Worm (Caenorhabditis elegans) whole organism, early embryonic: ENCODE data around the gene Y22D7AR.6.

Experiments
- B0310.2 ChIP-seq: sonication (generic microtip); optimal IDR thresholded peaks from 2 replicates; lab custom pipeline; 2016; ENCODE audit warnings: mild to moderate bottlenecking, missing genetic modification characterization, missing compliant biosample characterization
- F13C5.2 ChIP-seq: sonication (generic microtip); optimal IDR thresholded peaks from 2 replicates; lab custom pipeline; 2017; ENCODE audit warnings: mild to moderate bottlenecking, missing genetic modification characterization, inconsistent platforms, missing compliant biosample characterization
- aly-1 ChIP-seq: sonication (generic microtip); optimal IDR thresholded peaks from 2 replicates; lab custom pipeline; 2016; ENCODE audit warnings: missing genetic modification characterization, missing compliant biosample characterization
- ama-1 ChIP-seq: fragments of 150-350 bp; optimal IDR thresholded peaks from 2 replicates; lab custom pipeline; 2014
- ceh-13 ChIP-seq: fragments of 200-800 bp; sonication (Bioruptor generic); optimal IDR thresholded peaks from 2 replicates; lab custom pipeline; 2018; ENCODE audit warnings: mild to moderate bottlenecking, missing genetic modification characterization, missing compliant biosample characterization
- ceh-36 ChIP-seq: sonication (generic microtip); optimal IDR thresholded peaks from 2 replicates; lab custom pipeline; 2016; ENCODE audit warnings: missing genetic modification characterization, inconsistent platforms, missing compliant biosample characterization
- ets-7 ChIP-seq: sonication (generic microtip); optimal IDR thresholded peaks from 2 replicates; lab custom pipeline; 2016; ENCODE audit warnings: missing genotype, missing genetic modification characterization, missing compliant biosample characterization
- flt-1 ChIP-seq: fragments of 200-800 bp; sonication (Bioruptor generic); IDR thresholded peaks from 2 replicates; pipeline ENCODE4 v1.3.6; 2022; ENCODE audit warnings: missing genetic modification characterization, missing compliant biosample characterization
- hmbx-1 ChIP-seq: sonication (generic microtip); optimal IDR thresholded peaks from 2 replicates; lab custom pipeline; 2016; ENCODE audit warnings: mild to moderate bottlenecking, missing genetic modification characterization, missing compliant biosample characterization
- hmg-4 ChIP-seq: fragments of 200-800 bp; sonication (Bioruptor generic); optimal IDR thresholded peaks from 2 replicates; lab custom pipeline; 2018; ENCODE audit warnings: mild to moderate bottlenecking, missing genetic modification characterization, missing compliant biosample characterization
- hnd-1 ChIP-seq: sonication (generic microtip); optimal IDR thresholded peaks from 2 replicates; lab custom pipeline; 2016; ENCODE audit warnings: missing genetic modification characterization, missing compliant biosample characterization
- pes-1 ChIP-seq: fragments of 200-800 bp; sonication (Bioruptor generic); IDR thresholded peaks from 2 replicates; pipeline ENCODE4 v1.3.6; 2022; ENCODE audit warnings: missing genetic modification reagents, missing genetic modification characterization, missing compliant biosample characterization
- scrt-1 ChIP-seq: fragments of 200-800 bp; sonication (Bioruptor generic); IDR thresholded peaks from 2 replicates; pipeline ENCODE4 v1.3.6; 2022; ENCODE audit warnings: missing genetic modification characterization, missing compliant biosample characterization
- sea-1 ChIP-seq: fragments of 200-800 bp; sonication (Bioruptor generic); conservative IDR thresholded peaks from 2 replicates; pipeline ENCODE4 v1.3.6; 2022; ENCODE audit warnings: missing genetic modification characterization, missing compliant biosample characterization
- tbx-11 ChIP-seq: fragments of 200-800 bp; sonication (Bioruptor generic); IDR thresholded peaks from 2 replicates; pipeline ENCODE4 v1.3.6; 2022; ENCODE audit warnings: missing genetic modification characterization, missing compliant biosample characterization
- tbx-37 ChIP-seq: fragments of 200-800 bp; sonication (Bioruptor generic); conservative IDR thresholded peaks from 2 replicates; pipeline ENCODE4 v1.3.6; 2022; ENCODE audit warnings: missing genetic modification reagents, missing genetic modification characterization, missing compliant biosample characterization
- tra-4 ChIP-seq: sonication (generic microtip); optimal IDR thresholded peaks from 2 replicates; lab custom pipeline; 2017; ENCODE audit warnings: missing genetic modification characterization, missing compliant biosample characterization

The Y22D7AR.6 gene

DNA sequence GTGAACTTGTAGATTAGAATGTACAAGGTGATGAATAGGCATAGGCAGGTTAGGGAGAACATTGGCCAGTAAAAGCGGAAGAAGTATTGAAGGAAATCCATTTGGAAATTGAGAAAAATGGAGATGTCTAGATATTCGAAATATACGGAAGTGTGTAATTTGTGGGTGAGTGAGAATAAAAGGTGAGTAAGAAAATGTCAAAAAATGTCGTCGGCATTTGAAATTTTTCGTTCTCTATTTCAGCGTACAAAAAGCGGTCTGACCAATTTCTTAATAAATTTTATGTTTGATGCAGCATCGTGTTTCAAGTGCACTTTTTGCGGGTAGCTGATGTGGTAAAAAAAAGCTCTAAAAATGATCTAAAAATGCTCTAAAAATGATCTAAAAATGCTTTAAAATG lies 18.5 kb upstream of the Y22D7AR.6 start, which contains the start of gene srd-64:
Gene srd-64, minus strand, starts transcription at position 101 of the 400 bp plus-strand sequence.
- no peak for TF ChIP-seq ama-1
- TF ChIP-seq aly-1 (tag; lab: Kevin White, UChicago): no peak
- TF ChIP-seq B0310.2: no peak
- TF ChIP-seq ceh-36: no peak
- TF ChIP-seq tra-4 (tag; lab: Kevin White, UChicago): no peak
- no peak for TF ChIP-seq flt-1
- no peak for TF ChIP-seq pes-1 (GFP tag; lab: Robert Waterston, UW)
- no peak for TF ChIP-seq ets-7
- no peak for TF ChIP-seq sea-1 (GFP tag; lab: Robert Waterston, UW)
- no peak for TF ChIP-seq hnd-1 (tag; lab: Kevin White, UChicago)
- no peak for TF ChIP-seq hmbx-1 (tag; lab: Kevin White, UChicago)
- TF ChIP-seq hmg-4 (GFP tag; lab: Kevin White, UChicago): no peak
- no peak for TF ChIP-seq tbx-11 (GFP tag; lab: Robert Waterston, UW)
- no peak for TF ChIP-seq tbx-37 (GFP tag; lab: Robert Waterston, UW)
- TF ChIP-seq scrt-1 (GFP tag; lab: Robert Waterston, UW): no peak
- no peak for TF ChIP-seq F13C5.2 (tag; lab: Kevin White, UChicago)
- no peak for TF ChIP-seq ceh-13

DNA sequence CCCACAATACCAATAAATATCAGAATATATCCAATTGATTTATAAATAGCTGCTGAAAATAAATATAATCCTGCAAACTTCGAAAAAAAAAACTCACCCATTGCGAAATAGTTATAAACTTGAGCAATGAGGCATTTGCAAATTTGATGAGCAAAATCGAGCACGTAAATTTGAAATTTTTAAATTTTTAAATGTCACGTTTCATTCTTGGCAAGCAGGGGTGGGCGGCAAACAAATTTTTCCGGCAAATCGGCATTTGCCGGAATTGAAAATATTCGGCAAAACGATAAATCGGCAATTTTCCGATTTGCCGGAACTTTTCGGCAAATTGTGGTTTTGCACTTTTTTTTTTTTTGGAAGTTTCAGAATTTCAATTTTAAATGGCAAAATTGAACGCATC lies 13.4 kb upstream of the Y22D7AR.6 start, which contains the start of gene Y22D7AR.14:
Gene Y22D7AR.14, minus strand, starts transcription at position 101 of the 400 bp plus-strand sequence.
- no peak for TF ChIP-seq flt-1
- no peak for TF ChIP-seq scrt-1 (GFP tag; lab: Robert Waterston, UW)
- no peak for TF ChIP-seq B0310.2
- TF ChIP-seq sea-1 (GFP tag; lab: Robert Waterston, UW): no peak
- no peak for TF ChIP-seq tbx-11 (GFP tag; lab: Robert Waterston, UW)
- TF ChIP-seq ets-7: no peak
- TF ChIP-seq F13C5.2 (tag; lab: Kevin White, UChicago): no peak
- TF ChIP-seq aly-1 (tag; lab: Kevin White, UChicago): no peak
- no peak for TF ChIP-seq tra-4 (tag; lab: Kevin White, UChicago)

DNA sequence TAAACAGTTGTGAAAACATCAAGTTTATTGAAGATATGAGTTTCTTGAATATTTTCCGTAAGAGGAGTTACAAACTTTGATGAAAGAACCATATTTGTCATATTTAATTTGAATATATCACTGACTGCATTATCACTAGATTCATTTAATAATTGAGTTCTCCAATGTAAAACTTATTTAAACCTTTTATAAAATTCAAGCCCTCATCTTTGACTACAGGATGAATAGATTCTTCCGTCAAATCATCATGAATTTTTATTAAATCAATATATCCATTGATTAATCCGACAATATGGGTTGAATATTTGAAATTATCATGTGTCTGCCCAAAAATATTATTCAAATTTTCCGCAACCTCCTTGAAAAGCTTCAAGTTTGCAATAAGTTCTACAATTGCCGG lies 11.5 kb upstream of the Y22D7AR.6 start, which contains the start of gene Y22D7AR.7:
Gene Y22D7AR.7, minus strand, starts transcription at position 101 of the 400 bp plus-strand sequence.
- TF ChIP-seq F13C5.2 (tag; lab: Kevin White, UChicago) (no peak), hnd-1 (tag; lab: Kevin White, UChicago) (no peak), hmg-4 (GFP tag; lab: Kevin White, UChicago) (no peak), B0310.2 (no peak), sea-1 (GFP tag; lab: Robert Waterston, UW) (no peak), ets-7 (no peak), hmbx-1 (tag; lab: Kevin White, UChicago) (no peak), scrt-1 (GFP tag; lab: Robert Waterston, UW) (no peak), aly-1 (tag; lab: Kevin White, UChicago) (no peak), ceh-36 (no peak), tra-4 (tag; lab: Kevin White, UChicago) (no peak), tbx-11 (GFP tag; lab: Robert Waterston, UW) (no peak), ceh-13 (no peak), ama-1 (no peak), flt-1 (no peak), pes-1 (GFP tag; lab: Robert Waterston, UW) (no peak)

DNA sequence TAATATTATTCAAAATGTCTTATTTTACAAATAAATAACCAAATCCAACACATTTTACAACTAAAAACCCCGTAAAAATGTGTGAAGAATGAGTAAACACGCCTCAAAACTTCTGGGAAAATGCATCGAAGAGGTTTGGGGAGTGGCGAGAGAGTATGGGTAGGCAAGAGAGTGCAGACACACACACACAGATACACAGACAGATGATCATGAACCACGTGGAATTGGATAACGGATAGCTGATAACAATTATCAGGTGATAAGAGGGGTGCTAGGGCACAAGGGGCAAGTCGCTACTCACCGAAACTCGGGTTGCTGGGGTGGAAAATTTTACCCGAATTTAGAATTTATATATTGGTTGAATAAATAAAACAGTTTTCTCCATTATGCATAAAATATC lies 5.7 kb upstream of the Y22D7AR.6 start:
- TF ChIP-seq ama-1 (no peak), hmg-4 (GFP tag; lab: Kevin White, UChicago) (no peak), F13C5.2 (tag; lab: Kevin White, UChicago) (no peak), flt-1 (no peak), ceh-13 (no peak), sea-1 (GFP tag; lab: Robert Waterston, UW) (no peak), tra-4 (tag; lab: Kevin White, UChicago) (no peak)

DNA sequence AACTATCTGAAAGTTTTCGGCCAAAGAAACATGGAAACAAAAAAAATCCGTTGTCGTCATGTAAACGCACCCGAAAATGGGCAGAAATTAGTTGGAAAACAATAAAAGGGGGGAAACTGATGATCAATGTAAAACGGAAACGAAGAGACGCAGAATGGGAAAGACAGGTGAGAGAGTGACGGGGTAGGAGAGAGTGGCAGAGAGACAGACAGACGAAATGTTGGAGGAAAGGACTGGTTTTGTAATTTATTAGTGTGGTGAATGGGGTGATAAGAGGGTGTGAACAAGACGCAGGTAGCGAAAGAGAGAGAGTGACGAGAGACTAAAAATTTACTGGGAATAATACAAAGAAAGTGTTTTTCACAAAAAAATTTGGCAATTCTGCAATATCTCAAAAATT lies 4.5 kb upstream of the Y22D7AR.6 start:
- TF ChIP-seq ets-7 (no peak), hnd-1 (tag; lab: Kevin White, UChicago) (no peak), F13C5.2 (tag; lab: Kevin White, UChicago) (no peak), ama-1 (no peak), tbx-11 (GFP tag; lab: Robert Waterston, UW) (no peak), tbx-37 (GFP tag; lab: Robert Waterston, UW) (peak; percentile 43; the same call in 1 of the 2 replicates), aly-1 (tag; lab: Kevin White, UChicago) (no peak)

DNA sequence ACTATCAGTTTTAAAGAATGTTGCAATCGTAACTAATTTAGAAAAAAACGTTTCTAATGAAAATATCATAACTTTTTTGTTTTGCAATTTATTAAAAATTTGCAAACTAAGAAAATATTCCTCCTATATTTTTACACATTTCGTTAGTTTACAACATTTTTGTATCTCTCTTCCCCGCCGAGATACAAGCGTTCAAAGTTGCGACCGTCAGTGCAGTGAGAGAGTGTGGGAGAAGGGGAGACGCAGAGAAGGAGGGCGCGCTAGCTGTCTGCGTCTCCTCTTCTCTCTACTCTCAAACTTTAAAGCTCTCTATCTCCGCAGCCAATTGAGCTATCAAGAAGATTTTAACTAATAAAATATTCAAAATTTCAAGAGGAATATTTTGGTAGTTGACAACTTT lies 3.9 kb upstream of the Y22D7AR.6 start:
- TF ChIP-seq ets-7 (no peak), F13C5.2 (tag; lab: Kevin White, UChicago) (no peak), aly-1 (tag; lab: Kevin White, UChicago) (no peak), pes-1 (GFP tag; lab: Robert Waterston, UW) (no peak), ceh-36 (no peak), tbx-37 (GFP tag; lab: Robert Waterston, UW) (no peak), ama-1 (no peak), hmbx-1 (tag; lab: Kevin White, UChicago) (no peak), hnd-1 (tag; lab: Kevin White, UChicago) (no peak), sea-1 (GFP tag; lab: Robert Waterston, UW) (no peak), flt-1 (no peak), hmg-4 (GFP tag; lab: Kevin White, UChicago) (no peak), scrt-1 (GFP tag; lab: Robert Waterston, UW) (no peak), ceh-13 (no peak), B0310.2 (no peak), tra-4 (tag; lab: Kevin White, UChicago) (no peak), tbx-11 (GFP tag; lab: Robert Waterston, UW) (no peak)

DNA sequence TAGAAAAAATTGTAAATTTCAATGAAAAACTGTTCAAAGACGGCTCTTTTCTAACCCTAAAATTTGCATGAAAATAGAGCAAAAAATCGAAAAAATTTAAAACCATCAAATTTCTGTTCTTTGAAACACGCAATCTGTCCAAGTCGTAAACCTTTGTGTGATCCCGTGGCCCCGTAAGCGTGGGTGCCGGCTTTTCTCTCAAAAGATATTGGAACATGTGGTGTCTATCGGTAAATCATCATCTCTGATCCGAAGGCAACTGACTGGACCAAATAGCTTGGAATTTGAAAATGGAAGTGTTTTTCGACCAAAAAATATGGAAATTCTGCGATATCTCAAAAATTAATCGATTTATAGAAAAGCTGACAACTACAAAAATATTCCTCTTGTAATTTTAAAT lies 2.1 kb upstream of the Y22D7AR.6 start:
- TF ChIP-seq ceh-36 (no peak), tbx-11 (GFP tag; lab: Robert Waterston, UW) (no peak), hmg-4 (GFP tag; lab: Kevin White, UChicago) (no peak), sea-1 (GFP tag; lab: Robert Waterston, UW) (no peak)

DNA sequence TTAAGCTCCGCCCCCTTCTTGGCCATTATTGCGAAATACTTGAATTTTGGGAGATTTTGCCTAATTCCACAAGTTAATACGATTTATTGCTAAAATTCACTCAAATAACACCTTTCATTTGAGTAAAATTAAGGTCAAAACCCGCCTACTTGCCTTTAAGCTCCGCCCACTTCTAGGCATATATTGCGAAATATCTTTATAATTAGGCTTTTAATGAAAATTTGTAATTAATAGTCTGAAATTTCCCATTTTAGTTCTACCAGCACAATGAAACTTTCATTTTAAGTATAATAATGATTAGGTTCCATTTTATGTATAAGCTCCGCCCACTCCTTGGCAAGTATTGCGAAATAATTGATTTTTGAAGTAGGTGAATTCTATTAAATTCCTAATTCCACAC lies 1.8 kb downstream of the Y22D7AR.6 start:
- TF ChIP-seq F13C5.2 (tag; lab: Kevin White, UChicago): no peak
- TF ChIP-seq sea-1 (GFP tag; lab: Robert Waterston, UW): no peak
- no peak for TF ChIP-seq ets-7
- TF ChIP-seq hmbx-1 (tag; lab: Kevin White, UChicago): no peak
- TF ChIP-seq tra-4 (tag; lab: Kevin White, UChicago): no peak
- TF ChIP-seq hnd-1 (tag; lab: Kevin White, UChicago): no peak
- no peak for TF ChIP-seq aly-1 (tag; lab: Kevin White, UChicago)
- TF ChIP-seq ceh-13: no peak
- TF ChIP-seq flt-1: no peak
- TF ChIP-seq tbx-11 (GFP tag; lab: Robert Waterston, UW): no peak
- no peak for TF ChIP-seq ceh-36
- no peak for TF ChIP-seq hmg-4 (GFP tag; lab: Kevin White, UChicago)
